Fruit fly (Drosophila melanogaster) whole organism, embryonic: ENCODE data around the gene RpL13.
A peak's percentile ranks its signal among the peaks of the same experiment; 100 is the strongest.

Experiments
- Abd-B ChIP-seq: fragments of 200-800 bp; sonication (Bioruptor generic); optimal IDR thresholded peaks from 2 replicates; lab custom pipeline; 2018; ENCODE audit warnings: missing biosample characterization, mild to moderate bottlenecking, missing genetic modification characterization, moderate library complexity
- BEAF-32 ChIP-seq: fragments of 200-800 bp; sonication (Bioruptor generic); optimal IDR thresholded peaks from 3 replicates; lab custom pipeline; 2017; ENCODE audit warnings: missing biosample characterization, missing genetic modification characterization, mild to moderate bottlenecking, moderate library complexity, missing genetic modification reagents
- CG13624 ChIP-seq: fragments of 200-800 bp; sonication (Bioruptor generic); optimal IDR thresholded peaks from 2 replicates; lab custom pipeline; 2016; ENCODE audit warnings: missing biosample characterization, missing genetic modification characterization
- CG15514 ChIP-seq: fragments of 200-800 bp; sonication (Bioruptor generic); optimal IDR thresholded peaks from 3 replicates; lab custom pipeline; 2017; ENCODE audit warnings: missing biosample characterization, missing genetic modification characterization, mild to moderate bottlenecking, moderate library complexity, missing genetic modification reagents
- CG16813 ChIP-seq: fragments of 200-800 bp; sonication (Bioruptor generic); IDR thresholded peaks from 3 replicates; pipeline ENCODE4 v1.3.6; 2022; ENCODE audit warnings: missing biosample characterization, missing genetic modification characterization; ENCODE audit not compliant: partially characterized antibody
- CG16815 ChIP-seq: fragments of 200-800 bp; sonication (Bioruptor generic); optimal IDR thresholded peaks from 3 replicates; lab custom pipeline; 2017; ENCODE audit warnings: missing biosample characterization, mild to moderate bottlenecking, missing genetic modification characterization
- CG17829 ChIP-seq: fragments of 200-800 bp; optimal IDR thresholded peaks from 2 replicates; lab custom pipeline; 2019; ENCODE audit warnings: missing biosample characterization, mild to moderate bottlenecking, missing genetic modification characterization, moderate library complexity
- CG18262 ChIP-seq: fragments of 200-800 bp; optimal IDR thresholded peaks from 3 replicates; lab custom pipeline; 2019; ENCODE audit warnings: missing biosample characterization, mild to moderate bottlenecking, missing genetic modification characterization, moderate library complexity
- CG18599 ChIP-seq: fragments of 200-800 bp; sonication (Bioruptor generic); optimal IDR thresholded peaks from 3 replicates; lab custom pipeline; 2017; ENCODE audit warnings: missing biosample characterization, missing genetic modification characterization, mild to moderate bottlenecking, moderate library complexity, missing genetic modification reagents
- CG32532 ChIP-seq: fragments of 200-800 bp; sonication (Bioruptor generic); IDR thresholded peaks from 2 replicates; pipeline ENCODE4 v1.3.6; 2022; ENCODE audit warnings: missing biosample characterization, missing genetic modification characterization
- CG34422 ChIP-seq: fragments of 200-800 bp; sonication (Bioruptor generic); IDR thresholded peaks from 3 replicates; pipeline ENCODE4 v1.3.6; 2022; ENCODE audit warnings: missing biosample characterization, missing genetic modification characterization
- CG3838 ChIP-seq: fragments of 200-800 bp; sonication (Bioruptor generic); optimal IDR thresholded peaks from 3 replicates; lab custom pipeline; 2016; ENCODE audit warnings: missing biosample characterization, missing genetic modification characterization
- CG42726 ChIP-seq: fragments of 200-800 bp; sonication (Bioruptor generic); IDR thresholded peaks from 2 replicates; pipeline ENCODE4 v1.3.6; 2022; ENCODE audit warnings: missing biosample characterization, missing genetic modification characterization; ENCODE audit not compliant: partially characterized antibody
- CG4707 ChIP-seq: fragments of 200-800 bp; sonication (Bioruptor generic); optimal IDR thresholded peaks from 2 replicates; lab custom pipeline; 2018; ENCODE audit warnings: missing biosample characterization, mild to moderate bottlenecking, missing genetic modification characterization, moderate library complexity
- CG6791 ChIP-seq: fragments of 200-800 bp; sonication (Bioruptor generic); IDR thresholded peaks from 3 replicates; pipeline ENCODE4 v1.3.6; 2022; ENCODE audit warnings: missing biosample characterization, missing genetic modification characterization; ENCODE audit not compliant: partially characterized antibody
- CG7357 ChIP-seq: fragments of 200-800 bp; sonication (Bioruptor generic); IDR thresholded peaks from 3 replicates; pipeline ENCODE4 v1.3.6; 2022; ENCODE audit warnings: missing biosample characterization, missing genetic modification characterization
- CG8924 ChIP-seq: fragments of 200-800 bp; optimal IDR thresholded peaks from 3 replicates; lab custom pipeline; 2019; ENCODE audit warnings: missing biosample characterization, mild to moderate bottlenecking, missing genetic modification characterization, moderate library complexity
- CG8944 ChIP-seq: fragments of 200-800 bp; sonication (Bioruptor generic); optimal IDR thresholded peaks from 3 replicates; lab custom pipeline; 2016; ENCODE audit warnings: missing biosample characterization, missing genetic modification characterization
- CG9437 ChIP-seq: fragments of 200-800 bp; sonication (Bioruptor generic); optimal IDR thresholded peaks from 2 replicates; lab custom pipeline; 2018; ENCODE audit warnings: missing biosample characterization, mild to moderate bottlenecking, missing genetic modification characterization
- CG9609 ChIP-seq: fragments of 200-800 bp; sonication (Bioruptor generic); optimal IDR thresholded peaks from 3 replicates; lab custom pipeline; 2016; ENCODE audit warnings: missing biosample characterization, missing genetic modification characterization
- CG9797 ChIP-seq: fragments of 200-800 bp; sonication (Bioruptor generic); optimal IDR thresholded peaks from 3 replicates; lab custom pipeline; 2018; ENCODE audit warnings: missing biosample characterization, mild to moderate bottlenecking, missing genetic modification characterization
- Dip3 ChIP-seq: fragments of 200-800 bp; sonication (Bioruptor generic); optimal IDR thresholded peaks from 3 replicates; lab custom pipeline; 2016; ENCODE audit warnings: missing biosample characterization, missing genetic modification characterization
- Dp ChIP-seq: fragments of 200-800 bp; sonication (Bioruptor generic); optimal IDR thresholded peaks from 2 replicates; lab custom pipeline; 2018; ENCODE audit warnings: missing biosample characterization, mild to moderate bottlenecking, missing genetic modification characterization, moderate library complexity
- Dref ChIP-seq: fragments of 200-800 bp; sonication (Bioruptor generic); IDR thresholded peaks from 2 replicates; pipeline ENCODE4 v1.3.6; 2022; ENCODE audit warnings: missing biosample characterization, missing genetic modification characterization
- Elba2 ChIP-seq: fragments of 200-800 bp; sonication (Bioruptor generic); optimal IDR thresholded peaks from 3 replicates; lab custom pipeline; 2016; ENCODE audit warnings: missing biosample characterization, missing genetic modification characterization
- HmgZ ChIP-seq: fragments of 200-800 bp; sonication (Bioruptor generic); optimal IDR thresholded peaks from 2 replicates; lab custom pipeline; 2018; ENCODE audit warnings: missing biosample characterization, mild to moderate bottlenecking, missing genetic modification characterization
- Med ChIP-seq: fragments of 200-800 bp; sonication (Bioruptor generic); peaks from one replicate; lab custom pipeline; 2016; ENCODE audit warnings: missing biosample characterization, missing genetic modification characterization, mild to moderate bottlenecking, inconsistent platforms, moderate library complexity
- Rx ChIP-seq: fragments of 200-800 bp; sonication (Bioruptor generic); IDR thresholded peaks from 2 replicates; pipeline ENCODE4 v1.3.6; 2022; ENCODE audit warnings: missing biosample characterization, missing genetic modification characterization
- Sry-δ ChIP-seq: fragments of 200-800 bp; sonication (Bioruptor generic); optimal IDR thresholded peaks from 2 replicates; lab custom pipeline; 2016; ENCODE audit warnings: missing biosample characterization, missing genetic modification characterization
- Xrp1 ChIP-seq: fragments of 200-800 bp; sonication (Bioruptor generic); IDR thresholded peaks from 2 replicates; pipeline ENCODE4 v1.3.6; 2022; ENCODE audit warnings: missing biosample characterization, missing genetic modification characterization
- YL-1 ChIP-seq: fragments of 200-800 bp; sonication (Bioruptor generic); optimal IDR thresholded peaks from 3 replicates; lab custom pipeline; 2017; ENCODE audit warnings: missing biosample characterization, mild to moderate bottlenecking, missing genetic modification characterization
- amos ChIP-seq: fragments of 200-800 bp; sonication (Bioruptor generic); IDR thresholded peaks from 2 replicates; pipeline ENCODE4 v1.3.6; 2022; ENCODE audit warnings: missing biosample characterization, missing genetic modification characterization; ENCODE audit not compliant: partially characterized antibody
- ash1 ChIP-seq: fragments of 200-800 bp; sonication (Bioruptor generic); optimal IDR thresholded peaks from 2 replicates; lab custom pipeline; 2018; ENCODE audit warnings: missing biosample characterization, mild to moderate bottlenecking, missing genetic modification characterization
- ato ChIP-seq: fragments of 200-800 bp; sonication (Bioruptor generic); IDR thresholded peaks from 2 replicates; pipeline ENCODE4 v1.3.6; 2022; ENCODE audit warnings: missing biosample characterization, missing genetic modification characterization; ENCODE audit not compliant: partially characterized antibody
- chinmo ChIP-seq: fragments of 200-800 bp; sonication (Bioruptor generic); IDR thresholded peaks from 4 replicates; pipeline ENCODE4 v1.3.6; 2022; ENCODE audit warnings: missing biosample characterization, missing genetic modification characterization; ENCODE audit not compliant: partially characterized antibody
- corto ChIP-seq: fragments of 200-800 bp; sonication (Bioruptor generic); optimal IDR thresholded peaks from 2 replicates; lab custom pipeline; 2016; ENCODE audit warnings: missing biosample characterization, mild to moderate bottlenecking, missing genetic modification characterization, moderate library complexity
- fd96Cb ChIP-seq: fragments of 200-800 bp; sonication (Bioruptor generic); optimal IDR thresholded peaks from 2 replicates; lab custom pipeline; 2018; ENCODE audit warnings: missing biosample characterization, mild to moderate bottlenecking, missing genetic modification characterization, moderate library complexity
- grau ChIP-seq: fragments of 200-800 bp; optimal IDR thresholded peaks from 3 replicates; lab custom pipeline; 2019; ENCODE audit warnings: missing biosample characterization, mild to moderate bottlenecking, missing genetic modification characterization, moderate library complexity
- gsb ChIP-seq: fragments of 200-800 bp; sonication (Bioruptor generic); IDR thresholded peaks from 2 replicates; pipeline ENCODE4 v1.3.6; 2022; ENCODE audit warnings: missing biosample characterization, missing genetic modification characterization
- insv ChIP-seq, 2 experiments: fragments of 200-800 bp; sonication (Bioruptor generic); optimal IDR thresholded peaks; 3 replicates each; lab custom pipeline; 2016 to 2018; ENCODE audit warnings: missing biosample characterization in 2 of 2, missing genetic modification characterization in 2 of 2
- knrl ChIP-seq: fragments of 200-800 bp; sonication (Bioruptor generic); IDR thresholded peaks from 3 replicates; pipeline ENCODE4 v1.3.6; 2022; ENCODE audit warnings: missing biosample characterization, missing genetic modification characterization; ENCODE audit not compliant: partially characterized antibody
- lbe ChIP-seq: fragments of 200-800 bp; sonication (Bioruptor generic); optimal IDR thresholded peaks from 2 replicates; lab custom pipeline; 2016; ENCODE audit warnings: missing biosample characterization, mild to moderate bottlenecking, missing genetic modification characterization
- mld ChIP-seq: fragments of 200-800 bp; sonication (Bioruptor generic); IDR thresholded peaks from 3 replicates; pipeline ENCODE4 v1.3.6; 2022; ENCODE audit warnings: missing biosample characterization, missing genetic modification characterization; ENCODE audit not compliant: partially characterized antibody
- nerfin-2 ChIP-seq: fragments of 200-800 bp; sonication (Bioruptor generic); IDR thresholded peaks from 2 replicates; pipeline ENCODE4 v1.3.6; 2022; ENCODE audit warnings: missing biosample characterization, missing genetic modification characterization; ENCODE audit not compliant: partially characterized antibody
- oc ChIP-seq: fragments of 200-800 bp; sonication (Bioruptor generic); optimal IDR thresholded peaks from 2 replicates; lab custom pipeline; 2018; ENCODE audit warnings: missing biosample characterization, mild to moderate bottlenecking, missing genetic modification characterization, moderate library complexity
- rib ChIP-seq: fragments of 200-800 bp; sonication (Bioruptor generic); IDR thresholded peaks from 2 replicates; pipeline ENCODE4 v1.3.6; 2022; ENCODE audit warnings: missing biosample characterization, missing genetic modification characterization
- row ChIP-seq: fragments of 200-800 bp; sonication (Bioruptor generic); IDR thresholded peaks from 3 replicates; pipeline ENCODE4 v1.3.6; 2022; ENCODE audit warnings: missing biosample characterization, missing genetic modification characterization
- tna ChIP-seq: fragments of 200-800 bp; sonication (Bioruptor generic); IDR thresholded peaks from 2 replicates; pipeline ENCODE4 v1.3.6; 2022; ENCODE audit warnings: missing biosample characterization, missing genetic modification characterization; ENCODE audit not compliant: partially characterized antibody
- trem ChIP-seq: fragments of 200-800 bp; optimal IDR thresholded peaks from 3 replicates; lab custom pipeline; 2019; ENCODE audit warnings: missing biosample characterization, mild to moderate bottlenecking, missing genetic modification characterization, moderate library complexity

The RpL13 gene

DNA sequence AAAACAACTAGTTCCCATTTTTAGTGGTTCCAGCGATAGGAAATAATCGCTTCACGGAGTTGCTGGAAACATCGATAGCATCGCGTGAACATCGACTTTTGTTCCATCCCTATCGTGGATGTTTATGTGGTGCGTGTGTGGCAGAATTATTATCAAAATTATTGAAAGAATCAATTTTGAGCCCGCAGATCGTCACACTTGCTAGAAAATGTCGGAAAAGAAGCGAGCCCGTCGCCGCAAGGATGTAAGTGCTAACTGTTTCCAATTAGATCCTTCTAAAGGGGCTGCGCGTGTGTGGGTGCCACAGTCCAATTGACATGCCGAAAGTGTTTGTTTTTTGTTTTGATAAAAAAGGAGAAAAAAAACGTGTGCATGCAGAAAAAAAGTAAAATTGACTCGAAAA is 42.2 kb downstream of the RpL13 start, which contains the start of gene Trp1:
TSS of gene Trp1 (plus strand) at position 89 of the 403 bp plus-strand sequence.
- TF ChIP-seq nerfin-2 (GFP tag; lab: Robert Waterston, UW) (peak; percentile 88), tna (GFP tag; lab: Robert Waterston, UW) (peak; percentile 94), CG6791 (GFP tag; lab: Robert Waterston, UW) (peak; percentile 97), Abd-B (peak; percentile 45), Rx (GFP tag; lab: Robert Waterston, UW) (no peak), knrl (GFP tag; lab: Robert Waterston, UW) (peak; percentile 97), CG15514 (GFP tag; lab: Kevin White, UChicago) (peak; percentile 99), CG32532 (GFP tag; lab: Robert Waterston, UW) (peak; percentile 11; the same call in 1 of the 2 replicates), lbe (peak; percentile 10), CG8944 (no peak), amos (GFP tag; lab: Robert Waterston, UW) (peak; percentile 99), Sry-δ (GFP tag; lab: Kevin White, UChicago) (peak; percentile 91), CG9609 (GFP tag; lab: Kevin White, UChicago) (no peak), CG18599 (GFP tag; lab: Kevin White, UChicago) (no peak), CG42726 (peak; percentile 97), CG3838 (GFP tag; lab: Kevin White, UChicago) (no peak), CG13624 (peak; percentile 9), corto (GFP tag; lab: Kevin White, UChicago) (no peak), Xrp1 (GFP tag; lab: Robert Waterston, UW) (no peak), CG16815 (GFP tag; lab: Kevin White, UChicago) (no peak), Med (GFP tag; lab: Kevin White, UChicago) (peak; percentile 76), ato (peak; percentile 90), CG7357 (GFP tag; lab: Robert Waterston, UW) (no peak), Dip3 (no peak), CG9797 (peak; percentile 15), mld (GFP tag; lab: Robert Waterston, UW) (peak; percentile 92), CG4707 (GFP tag; lab: Kevin White, UChicago) (no peak), rib (GFP tag; lab: Robert Waterston, UW) (no peak), row (GFP tag; lab: Robert Waterston, UW) (peak; percentile 69), fd96Cb (tag; lab: Kevin White, UChicago) (no peak), CG9437 (GFP tag; lab: Kevin White, UChicago) (peak; percentile 28), CG8924 (tag; lab: Kevin White, UChicago) (peak; percentile 27), grau (tag; lab: Kevin White, UChicago) (peak; percentile 3), gsb (no peak), BEAF-32 (GFP tag; lab: Kevin White, UChicago) (peak; percentile 94), chinmo (GFP tag; lab: Robert Waterston, UW) (peak; percentile 80; the same call in 3 of the 4 replicates), CG16813 (peak; percentile 92), Elba2 (GFP tag; lab: Kevin White, UChicago) (peak; percentile 51), CG18262 (tag; lab: Kevin White, UChicago) (no peak), Dref (GFP tag; lab: Robert Waterston, UW) (peak; percentile 88), trem (tag; lab: Kevin White, UChicago) (peak; percentile 49), insv (GFP tag; optimal IDR thresholded peaks at IDR 0.05; lab: Kevin White, UChicago) (peak in 1 of 2 experiments; percentile 64), Dp (GFP tag; lab: Kevin White, UChicago) (peak; percentile 36), oc (tag; lab: Kevin White, UChicago) (no peak), CG17829 (tag; lab: Kevin White, UChicago) (peak; percentile 25), CG34422 (GFP tag; lab: Robert Waterston, UW) (0 out of 3 replicates have a peak, but pooled peaks have one; percentile 51), YL-1 (peak; percentile 73), ash1 (GFP tag; lab: Kevin White, UChicago) (no peak), HmgZ (tag; lab: Kevin White, UChicago) (peak; percentile 32)
